Worm (Caenorhabditis elegans) whole organism, L4 larva: ENCODE measurements around the gene T24D3.2.

Source experiments
- F10B5.3 ChIP-seq: sonication (generic microtip); optimal IDR thresholded peaks from 2 replicates; lab custom pipeline; 2016; ENCODE audit warnings: mild to moderate bottlenecking, missing genetic modification characterization, missing compliant biosample characterization
- F26F4.8 ChIP-seq: fragments of 200-800 bp; sonication (Bioruptor generic); conservative IDR thresholded peaks from 2 replicates; pipeline ENCODE4 v1.3.6; 2022; ENCODE audit warnings: missing genetic modification characterization, missing compliant biosample characterization
- T20F7.1 ChIP-seq: fragments of 200-800 bp; sonication (Bioruptor generic); optimal IDR thresholded peaks from 2 replicates; lab custom pipeline; 2018; ENCODE audit warnings: mild to moderate bottlenecking, missing genetic modification characterization, missing compliant biosample characterization
- T26A8.4 ChIP-seq: fragments of 200-800 bp; sonication (Bioruptor generic); IDR thresholded peaks from 2 replicates; pipeline ENCODE4 v1.3.6; 2022; ENCODE audit warnings: missing genetic modification characterization, missing compliant biosample characterization
- Y105C5A.15 ChIP-seq: fragments of 200-800 bp; sonication (Bioruptor generic); IDR thresholded peaks from 2 replicates; pipeline ENCODE4 v1.3.6; 2022; ENCODE audit warnings: missing genetic modification characterization, missing compliant biosample characterization
- ZK337.2 ChIP-seq: fragments of 200-800 bp; sonication (Bioruptor generic); IDR thresholded peaks from 2 replicates; pipeline ENCODE4 v1.3.6; 2022; ENCODE audit warnings: missing genetic modification reagents, missing genetic modification characterization, missing compliant biosample characterization
- ZK546.5 ChIP-seq, 2 experiments: sonication (generic microtip); optimal IDR thresholded peaks; 2 replicates each; lab custom pipeline; 2017; ENCODE audit warnings: missing biosample characterization in 2 of 2, missing genetic modification characterization in 2 of 2
- ama-1 ChIP-seq: fragments of 150-350 bp; optimal IDR thresholded peaks from 2 replicates; lab custom pipeline; 2014; ENCODE audit warnings: inconsistent platforms, mixed read lengths
- arid-1 ChIP-seq: fragments of 200-800 bp; sonication (Bioruptor generic); conservative IDR thresholded peaks from 2 replicates; pipeline ENCODE4 v1.3.6; 2022; ENCODE audit warnings: missing genetic modification reagents, missing genetic modification characterization, missing compliant biosample characterization
- ceh-20 ChIP-seq: fragments of 200-800 bp; sonication (Bioruptor generic); IDR thresholded peaks from 2 replicates; pipeline ENCODE4 v1.3.6; 2022; ENCODE audit warnings: missing genetic modification reagents, missing genetic modification characterization, missing compliant biosample characterization
- ceh-62 ChIP-seq: sonication (generic microtip); optimal IDR thresholded peaks from 2 replicates; lab custom pipeline; 2017; ENCODE audit warnings: missing biosample characterization, missing genetic modification characterization
- ces-1 ChIP-seq: fragments of 150-350 bp; sonication (generic microtip); optimal IDR thresholded peaks from 4 replicates; lab custom pipeline; 2014; ENCODE audit warnings: missing biosample characterization, missing genetic modification reagents, missing genetic modification characterization
- daf-16 ChIP-seq, 3 experiments: sonication (generic microtip); optimal IDR thresholded peaks; 2 replicates each; lab custom pipeline; 2016 to 2017; ENCODE audit warnings: missing genetic modification characterization in 3 of 3, missing genetic modification reagents in 3 of 3, mild to moderate bottlenecking in 2 of 3, missing compliant biosample characterization in 2 of 3, missing biosample characterization in 1 of 3, moderate library complexity in 1 of 3
- daf-19 ChIP-seq: fragments of 200-800 bp; sonication (Bioruptor generic); conservative IDR thresholded peaks from 2 replicates; pipeline ENCODE4 v1.3.6; 2022; ENCODE audit warnings: missing genetic modification characterization, missing compliant biosample characterization
- dmd-6 ChIP-seq: fragments of 200-800 bp; sonication (Bioruptor generic); IDR thresholded peaks from 2 replicates; pipeline ENCODE4 v1.3.6; 2022; ENCODE audit warnings: missing genetic modification reagents, missing genetic modification characterization, missing compliant biosample characterization
- dmd-9 ChIP-seq: fragments of 200-800 bp; sonication (Bioruptor generic); IDR thresholded peaks from 2 replicates; pipeline ENCODE4 v1.3.6; 2022; ENCODE audit warnings: missing genetic modification reagents, missing genetic modification characterization, missing compliant biosample characterization
- dve-1 ChIP-seq: sonication (generic microtip); optimal IDR thresholded peaks from 2 replicates; lab custom pipeline; 2017; ENCODE audit warnings: antibody characterized with exemption, mild to moderate bottlenecking, missing genetic modification characterization, missing compliant biosample characterization; ENCODE audit not compliant: insufficient read depth
- fkh-10 ChIP-seq: fragments of 150-350 bp; optimal IDR thresholded peaks from 2 replicates; lab custom pipeline; 2014; ENCODE audit warnings: missing biosample characterization, missing genetic modification reagents, missing genetic modification characterization
- hlh-11 ChIP-seq: fragments of 200-800 bp; sonication (Bioruptor generic); optimal IDR thresholded peaks from 2 replicates; lab custom pipeline; 2018; ENCODE audit warnings: mild to moderate bottlenecking, missing genetic modification characterization, missing compliant biosample characterization
- hlh-30 ChIP-seq: sonication (generic microtip); optimal IDR thresholded peaks from 2 replicates; lab custom pipeline; 2017; ENCODE audit warnings: antibody characterized with exemption, mild to moderate bottlenecking, missing genetic modification characterization, missing compliant biosample characterization; ENCODE audit not compliant: insufficient read depth
- hmg-1.1 ChIP-seq: fragments of 200-800 bp; sonication (Bioruptor generic); IDR thresholded peaks from 2 replicates; pipeline ENCODE4 v1.3.6; 2022; ENCODE audit warnings: missing genetic modification reagents, missing genetic modification characterization, missing compliant biosample characterization
- lin-38 ChIP-seq: fragments of 200-800 bp; sonication (Bioruptor generic); IDR thresholded peaks from 2 replicates; pipeline ENCODE4 v1.3.6; 2022; ENCODE audit warnings: missing genetic modification reagents, missing genetic modification characterization, missing compliant biosample characterization
- lir-3 ChIP-seq: sonication (generic microtip); optimal IDR thresholded peaks from 2 replicates; lab custom pipeline; 2016; ENCODE audit warnings: mild to moderate bottlenecking, missing genetic modification characterization, missing compliant biosample characterization
- mdl-1 ChIP-seq, 2 experiments: fragments of 150-350 bp in 1 of 2; sonication (generic microtip) in 1 of 2; optimal IDR thresholded peaks; 2 replicates each; lab custom pipeline; 2014 to 2017; ENCODE audit warnings: missing biosample characterization in 2 of 2, missing genetic modification characterization in 2 of 2
- nhr-102 ChIP-seq: sonication (generic microtip); optimal IDR thresholded peaks from 2 replicates; lab custom pipeline; 2016; ENCODE audit warnings: mild to moderate bottlenecking, missing genetic modification characterization, moderate library complexity, missing compliant biosample characterization
- nhr-25 ChIP-seq: sonication (generic microtip); optimal IDR thresholded peaks from 2 replicates; lab custom pipeline; 2017; ENCODE audit warnings: missing genetic modification characterization, mild to moderate bottlenecking, missing compliant biosample characterization, antibody characterized with exemption, moderate library complexity, borderline replicate concordance; ENCODE audit not compliant: insufficient read depth
- nhr-28 ChIP-seq: fragments of 150-350 bp; optimal IDR thresholded peaks from 2 replicates; lab custom pipeline; 2014; ENCODE audit warnings: missing biosample characterization, missing genetic modification characterization
- nhr-77 ChIP-seq: fragments of 150-350 bp; optimal IDR thresholded peaks from 2 replicates; lab custom pipeline; 2014; ENCODE audit warnings: missing biosample characterization, missing genetic modification characterization
- php-3 ChIP-seq: fragments of 200-800 bp; sonication (Bioruptor generic); IDR thresholded peaks from 2 replicates; pipeline ENCODE4 v1.3.6; 2022; ENCODE audit warnings: missing genetic modification reagents, missing genetic modification characterization, missing compliant biosample characterization
- pqm-1 ChIP-seq: sonication (generic microtip); optimal IDR thresholded peaks from 2 replicates; lab custom pipeline; 2017; ENCODE audit warnings: missing biosample characterization, missing genetic modification characterization
- rbr-2 ChIP-seq: sonication (generic microtip); optimal IDR thresholded peaks from 2 replicates; lab custom pipeline; 2016; ENCODE audit warnings: missing genotype, missing genetic modification characterization, missing compliant biosample characterization
- sdz-12 ChIP-seq: fragments of 200-800 bp; sonication (Bioruptor generic); optimal IDR thresholded peaks from 2 replicates; lab custom pipeline; 2018; ENCODE audit warnings: mild to moderate bottlenecking, missing genetic modification characterization, missing compliant biosample characterization
- set-16 ChIP-seq: fragments of 200-800 bp; sonication (Bioruptor generic); IDR thresholded peaks from 2 replicates; pipeline ENCODE4 v1.3.6; 2022; ENCODE audit warnings: missing genetic modification reagents, missing genetic modification characterization, missing compliant biosample characterization
- snpc-1.2 ChIP-seq: fragments of 200-800 bp; sonication (Bioruptor generic); IDR thresholded peaks from 2 replicates; pipeline ENCODE4 v1.3.6; 2022; ENCODE audit warnings: missing genetic modification reagents, missing genetic modification characterization, missing compliant biosample characterization
- snpc-4 ChIP-seq: fragments of 150-350 bp; optimal IDR thresholded peaks from 2 replicates; lab custom pipeline; 2014; ENCODE audit warnings: missing biosample characterization, missing genetic modification characterization
- spr-1 ChIP-seq: sonication (generic microtip); optimal IDR thresholded peaks from 2 replicates; lab custom pipeline; 2016; ENCODE audit warnings: mild to moderate bottlenecking, missing genetic modification characterization, missing compliant biosample characterization
- tag-97 ChIP-seq: fragments of 200-800 bp; sonication (Bioruptor generic); IDR thresholded peaks from 2 replicates; pipeline ENCODE4 v1.3.6; 2022; ENCODE audit warnings: missing genetic modification characterization, missing compliant biosample characterization
- tra-1 ChIP-seq: fragments of 200-800 bp; sonication (Bioruptor generic); IDR thresholded peaks from 2 replicates; pipeline ENCODE4 v1.3.6; 2022; ENCODE audit warnings: missing genetic modification reagents, missing genetic modification characterization, missing compliant biosample characterization
- unc-39 ChIP-seq: sonication (generic microtip); optimal IDR thresholded peaks from 2 replicates; lab custom pipeline; 2017; ENCODE audit warnings: missing biosample characterization, missing genetic modification characterization
- zip-2 ChIP-seq: fragments of 150-350 bp; optimal IDR thresholded peaks from 2 replicates; lab custom pipeline; 2014; ENCODE audit warnings: missing biosample characterization, missing genetic modification characterization
- ztf-11 ChIP-seq: fragments of 150-350 bp; optimal IDR thresholded peaks from 2 replicates; lab custom pipeline; 2014; ENCODE audit warnings: missing biosample characterization, missing genetic modification characterization

The T24D3.2 gene

DNA sequence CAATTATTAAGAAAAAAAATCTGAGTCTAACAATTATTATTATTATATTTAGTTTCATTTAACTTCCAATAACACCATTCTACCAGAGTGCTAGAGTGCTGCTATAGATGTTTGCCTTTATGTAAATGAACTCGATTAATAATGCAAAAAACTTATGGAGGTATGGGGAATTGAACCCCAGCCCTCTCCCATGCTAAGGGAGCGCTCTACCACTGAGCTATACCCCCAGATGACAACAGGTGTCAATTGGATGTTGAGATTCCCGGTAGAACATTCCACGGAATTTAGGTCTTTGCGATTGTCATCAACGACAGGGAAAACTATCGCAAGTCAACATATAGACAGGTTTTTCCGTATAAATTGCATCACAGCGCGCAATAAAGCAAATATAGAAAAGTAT lies 32.5 kb downstream of the T24D3.2 start (continued):
- TF ChIP-seq hmg-1.1 (GFP tag; lab: Robert Waterston, UW) = peak; percentile 70
- TF ChIP-seq F26F4.8 (GFP tag; lab: Robert Waterston, UW) = peak; percentile 86
- TF ChIP-seq set-16 (GFP tag; lab: Robert Waterston, UW) = no peak
- peak; percentile 88 for TF ChIP-seq T26A8.4 (GFP tag; lab: Robert Waterston, UW)
- TF ChIP-seq F10B5.3 (tag; lab: Kevin White, UChicago) = peak; percentile 67
- peak; percentile 76 for TF ChIP-seq lir-3 (tag; lab: Kevin White, UChicago)
- peak; percentile 84 for TF ChIP-seq zip-2 (tag; lab: Kevin White, UChicago)
- TF ChIP-seq ceh-20 (GFP tag; lab: Robert Waterston, UW) = peak; percentile 64; the same call in 1 of the 2 replicates
- TF ChIP-seq T20F7.1 (GFP tag; lab: Kevin White, UChicago) = no peak
- peak; percentile 67; the same call in 1 of the 2 replicates for TF ChIP-seq tra-1 (GFP tag; lab: Robert Waterston, UW)
- TF ChIP-seq php-3 (GFP tag; lab: Robert Waterston, UW) = peak; percentile 58; the same call in 1 of the 2 replicates
- TF ChIP-seq snpc-1.2 (GFP tag; lab: Robert Waterston, UW) = no peak; the same call in 1 of the 2 replicates

DNA sequence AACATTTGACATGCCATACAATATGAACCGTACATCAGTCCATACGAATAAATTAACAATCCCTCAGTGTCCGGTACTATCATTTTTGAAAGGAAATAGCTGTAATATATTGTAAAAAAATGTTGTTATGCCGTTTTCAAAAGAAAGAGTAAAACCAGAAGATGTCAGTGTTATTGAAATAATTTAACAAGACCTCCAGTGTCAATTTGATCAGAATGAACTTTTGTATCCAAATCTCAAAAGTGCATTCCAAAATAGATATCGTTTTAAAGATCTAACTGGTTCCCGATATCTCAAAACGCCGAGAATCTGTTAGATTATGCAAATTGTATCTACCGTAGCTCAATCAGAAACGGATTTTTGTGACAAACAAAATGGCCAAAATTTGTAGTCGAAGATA lies 36.0 kb downstream of the T24D3.2 start, which contains the start of gene odr-7:
TSS of gene odr-7 (minus strand) at position 101 of the 400 bp plus-strand sequence.
- no peak for TF ChIP-seq F10B5.3 (tag; lab: Kevin White, UChicago)
- no peak for TF ChIP-seq nhr-25 (tag; lab: Kevin White, UChicago)
- no peak for TF ChIP-seq sdz-12 (GFP tag; lab: Kevin White, UChicago)
- no peak for TF ChIP-seq dve-1 (tag; lab: Kevin White, UChicago)
- TF ChIP-seq snpc-4 (tag; lab: Kevin White, UChicago) = no peak
- no peak for TF ChIP-seq dmd-9 (GFP tag; lab: Robert Waterston, UW)
- no peak for TF ChIP-seq tag-97 (GFP tag; lab: Robert Waterston, UW)
- TF ChIP-seq ZK546.5 (tag; optimal IDR thresholded peaks at IDR 0.05; lab: Kevin White, UChicago) = no peak
- no peak for TF ChIP-seq dmd-6 (GFP tag; lab: Robert Waterston, UW)
- TF ChIP-seq ama-1 (lab: Kevin White, UChicago) = no peak
- no peak for TF ChIP-seq mdl-1 (tag; optimal IDR thresholded peaks at IDR 0.05; lab: Kevin White, UChicago)
- no peak for TF ChIP-seq ZK337.2 (GFP tag; lab: Robert Waterston, UW)
- no peak for TF ChIP-seq ces-1 (GFP tag; lab: Kevin White, UChicago)
- no peak for TF ChIP-seq hlh-30 (tag; lab: Kevin White, UChicago)
- TF ChIP-seq T26A8.4 (GFP tag; lab: Robert Waterston, UW) = no peak

DNA sequence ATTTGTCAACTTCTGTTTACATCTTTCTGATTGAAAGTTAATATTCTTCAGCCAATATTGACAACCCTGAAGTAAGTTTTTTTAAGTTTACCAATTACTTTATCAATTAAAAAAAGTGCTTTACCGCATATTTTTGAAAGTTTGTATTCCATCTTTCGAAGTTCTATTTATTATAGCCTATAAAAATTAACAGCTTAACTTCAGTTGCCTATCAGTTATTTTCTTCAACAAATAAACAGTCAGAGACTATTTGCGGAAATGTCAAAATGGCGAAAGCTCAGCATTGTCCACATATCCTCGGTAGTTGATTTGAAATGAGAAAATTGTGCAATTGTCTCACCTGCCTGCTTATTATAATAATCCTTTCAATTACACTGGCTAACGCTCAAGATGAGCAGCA lies 38.0 kb downstream of the T24D3.2 start, which contains the start of gene T18D3.5:
TSS of gene T18D3.5 (plus strand) at position 301 of the 400 bp plus-strand sequence.
- no peak for TF ChIP-seq arid-1
- TF ChIP-seq fkh-10 (GFP tag; lab: Kevin White, UChicago) = no peak
- no peak for TF ChIP-seq ztf-11 (tag; lab: Kevin White, UChicago)
- TF ChIP-seq unc-39 (tag; lab: Kevin White, UChicago) = no peak
- no peak for TF ChIP-seq zip-2 (tag; lab: Kevin White, UChicago)
- TF ChIP-seq pqm-1 (tag; lab: Kevin White, UChicago) = no peak
- no peak for TF ChIP-seq T26A8.4 (GFP tag; lab: Robert Waterston, UW)
- no peak for TF ChIP-seq spr-1 (tag; lab: Kevin White, UChicago)
- TF ChIP-seq rbr-2 (tag; lab: Kevin White, UChicago) = no peak
- TF ChIP-seq, all 104 proteins: peak for 0

DNA sequence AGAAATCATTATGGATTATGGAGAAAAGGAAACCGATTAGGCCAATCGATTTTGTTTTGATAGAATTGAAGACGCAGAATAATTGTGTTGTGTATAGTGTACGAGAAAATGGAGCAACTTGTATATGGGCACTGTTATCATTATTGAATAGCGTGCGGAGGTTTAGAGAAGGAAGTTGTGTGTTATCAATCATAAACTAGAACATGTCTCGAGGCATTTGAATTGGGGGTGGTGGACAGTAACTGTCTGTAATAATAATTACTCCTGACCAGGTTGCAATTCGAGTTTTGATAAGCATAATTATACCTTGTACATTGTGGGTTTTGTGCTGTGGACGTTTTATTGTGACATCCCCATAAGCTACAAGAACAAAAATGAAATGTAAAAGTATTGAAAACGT lies 41.2 kb downstream of the T24D3.2 start, which contains the start of gene cdf-2:
TSS of gene cdf-2 (minus strand) at position 149 of the 400 bp plus-strand sequence.
- no peak for TF ChIP-seq daf-19 (GFP tag; lab: Robert Waterston, UW)
- no peak for TF ChIP-seq lin-38 (GFP tag; lab: Robert Waterston, UW)
- TF ChIP-seq daf-16 (GFP tag; optimal IDR thresholded peaks at IDR 0.05; lab: Kevin White, UChicago) = no peak
- TF ChIP-seq daf-16 (tag; optimal IDR thresholded peaks at IDR 0.05; lab: Kevin White, UChicago) = peak; percentile 91
- peak; percentile 68 for TF ChIP-seq php-3 (GFP tag; lab: Robert Waterston, UW)
- TF ChIP-seq hlh-30 (tag; lab: Kevin White, UChicago) = no peak
- peak; percentile 66 for TF ChIP-seq hlh-11 (tag; lab: Kevin White, UChicago)
- TF ChIP-seq Y105C5A.15 (GFP tag; lab: Robert Waterston, UW) = no peak
- peak; percentile 19 for TF ChIP-seq nhr-102 (tag; lab: Kevin White, UChicago)
- no peak for TF ChIP-seq ceh-62 (tag; lab: Kevin White, UChicago)
- peak; percentile 51 for TF ChIP-seq nhr-77 (tag; lab: Kevin White, UChicago)
- peak; percentile 58 for TF ChIP-seq dmd-6 (GFP tag; lab: Robert Waterston, UW)
- no peak for TF ChIP-seq dmd-9 (GFP tag; lab: Robert Waterston, UW)
- peak; percentile 85 for TF ChIP-seq nhr-28
- TF ChIP-seq pqm-1 (tag; lab: Kevin White, UChicago) = peak; percentile 74
